Worm (Caenorhabditis elegans) whole organism, mixed stage, embryonic: ENCODE data around the gene C28F5.1.

Experiments used
- elt-3 ChIP-seq: fragments of 150-350 bp; optimal IDR thresholded peaks from 2 replicates; lab custom pipeline; 2014; ENCODE audit warnings: missing biosample characterization, missing genetic modification characterization
- flh-1 ChIP-seq: fragments of 200-800 bp; sonication (Bioruptor generic); optimal IDR thresholded peaks from 2 replicates; lab custom pipeline; 2018; ENCODE audit warnings: mild to moderate bottlenecking, missing genetic modification characterization, moderate library complexity, missing compliant biosample characterization
- nhr-12 ChIP-seq: fragments of 150-350 bp; optimal IDR thresholded peaks from 2 replicates; lab custom pipeline; 2014; ENCODE audit warnings: missing biosample characterization, missing genetic modification characterization
- nhr-76 ChIP-seq: sonication (generic microtip); optimal IDR thresholded peaks from 2 replicates; lab custom pipeline; 2017; ENCODE audit warnings: missing biosample characterization, missing genetic modification characterization
- unc-62 ChIP-seq: fragments of 150-350 bp; optimal IDR thresholded peaks from 2 replicates; lab custom pipeline; 2014; ENCODE audit warnings: missing biosample characterization, missing genetic modification reagents, missing genetic modification characterization

ce11 chrII:7505005-7505404 lies at the start of gene C28F5.1:
- TF ChIP-seq flh-1 (GFP tag; lab: Kevin White, UChicago) (no peak), nhr-12 (tag; lab: Kevin White, UChicago) (no peak), nhr-76 (tag; lab: Kevin White, UChicago) (no peak), unc-62 (GFP tag; lab: Kevin White, UChicago) (no peak), elt-3 (tag; lab: Kevin White, UChicago) (no peak)
